Worm (Caenorhabditis elegans) whole organism, midembryonic: ENCODE data around the gene F10E9.4.

Experiments
- T22C8.4 ChIP-seq: fragments of 200-800 bp; sonication (Bioruptor generic); IDR thresholded peaks from 2 replicates; pipeline ENCODE4 v1.3.6; 2022; ENCODE audit warnings: missing genetic modification characterization, missing compliant biosample characterization
- flt-1 ChIP-seq: fragments of 200-800 bp; sonication (Bioruptor generic); IDR thresholded peaks from 2 replicates; pipeline ENCODE4 v1.3.6; 2022; ENCODE audit warnings: missing genetic modification characterization, missing compliant biosample characterization
- klf-2 ChIP-seq: fragments of 200-800 bp; sonication (Bioruptor generic); conservative IDR thresholded peaks from 2 replicates; pipeline ENCODE4 v1.3.6; 2022; ENCODE audit warnings: missing genetic modification reagents, missing genetic modification characterization, missing compliant biosample characterization
- med-1 ChIP-seq: sonication (generic microtip); optimal IDR thresholded peaks from 2 replicates; lab custom pipeline; 2017; ENCODE audit warnings: missing genetic modification characterization, mild to moderate bottlenecking, missing compliant biosample characterization, antibody characterized with exemption, missing genetic modification reagents; ENCODE audit not compliant: insufficient read depth
- ztf-29 ChIP-seq: fragments of 200-800 bp; sonication (Bioruptor generic); IDR thresholded peaks from 2 replicates; pipeline ENCODE4 v1.3.6; 2022; ENCODE audit warnings: missing genetic modification reagents, missing genetic modification characterization, missing compliant biosample characterization

- TF ChIP-seq med-1 (GFP tag; lab: Kevin White, UChicago) (no peak), klf-2 (no peak), ztf-29 (GFP tag; lab: Robert Waterston, UW) (no peak), flt-1 (GFP tag; lab: Robert Waterston, UW) (0 out of 2 replicates have a peak, but pooled peaks have one; percentile 23), T22C8.4 (GFP tag; lab: Robert Waterston, UW) (no peak)
Measured at ce11 chrIII:8265753-8266152, 42.6 kb upstream of the F10E9.4 start, which contains the start of gene mrps-9.
